Worm (Caenorhabditis elegans): ENCODE results near the gene M163.10.

DNA sequence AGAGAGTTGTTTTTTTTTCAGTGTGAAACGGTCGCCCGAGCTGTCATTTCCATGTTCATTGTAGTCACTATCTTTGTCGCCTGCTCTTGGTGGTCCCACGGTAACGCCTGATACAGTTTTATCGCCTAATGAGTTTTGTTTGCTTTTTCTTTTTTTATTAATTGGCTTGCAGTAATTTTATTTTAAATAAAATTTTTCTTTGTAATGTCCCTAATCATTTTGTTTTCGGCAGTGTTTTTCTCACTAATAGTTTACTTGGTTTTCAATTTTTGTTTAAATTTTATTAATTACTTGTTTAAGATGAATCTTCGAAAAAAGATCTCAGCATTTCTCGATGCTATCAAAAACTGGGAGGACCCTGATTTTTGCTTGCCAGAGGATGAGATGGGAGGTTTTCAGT is 5.2 kb upstream of the M163.10 start, which contains the start of gene M163.22:
- TF ChIP-seq bed-3 (GFP tag; optimal IDR thresholded peaks at IDR 0.05), result no peak
- no peak for TF ChIP-seq drap-1 (GFP tag; optimal IDR thresholded peaks at IDR 0.05)
- TF ChIP-seq ztf-11 (tag; optimal IDR thresholded peaks at IDR 0.05), result no peak
- TF ChIP-seq nhr-28 (tag; optimal IDR thresholded peaks at IDR 0.05), result no peak
- no peak for TF ChIP-seq mep-1 (tag; optimal IDR thresholded peaks at IDR 0.05)
- no peak for TF ChIP-seq unc-62 (GFP tag; optimal IDR thresholded peaks at IDR 0.05)
